Worm (Caenorhabditis elegans) whole organism, late embryonic: Measurements from ENCODE around the gene rho-1.

Experiments
- ceh-24 ChIP-seq: sonication (generic microtip); optimal IDR thresholded peaks from 2 replicates; lab custom pipeline; 2016; ENCODE audit warnings: mild to moderate bottlenecking, missing genetic modification characterization, missing compliant biosample characterization
- ceh-6 ChIP-seq: fragments of 200-800 bp; sonication (Bioruptor generic); optimal IDR thresholded peaks from 2 replicates; lab custom pipeline; 2018; ENCODE audit warnings: mild to moderate bottlenecking, missing genetic modification characterization, missing compliant biosample characterization
- ceh-9 ChIP-seq: sonication (generic microtip); optimal IDR thresholded peaks from 2 replicates; lab custom pipeline; 2016; ENCODE audit warnings: mild to moderate bottlenecking, missing genetic modification characterization, inconsistent platforms, missing compliant biosample characterization
- dve-1 ChIP-seq: sonication (generic microtip); optimal IDR thresholded peaks from 2 replicates; lab custom pipeline; 2017; ENCODE audit warnings: antibody characterized with exemption, mild to moderate bottlenecking, missing genetic modification characterization, missing compliant biosample characterization
- npax-4 ChIP-seq: sonication (generic microtip); optimal IDR thresholded peaks from 2 replicates; lab custom pipeline; 2016; ENCODE audit warnings: missing genetic modification characterization, missing compliant biosample characterization
- pqm-1 ChIP-seq: sonication (generic microtip); optimal IDR thresholded peaks from 2 replicates; lab custom pipeline; 2016; ENCODE audit warnings: missing genetic modification characterization, missing compliant biosample characterization
- ttx-3 ChIP-seq: sonication (generic microtip); optimal IDR thresholded peaks from 2 replicates; lab custom pipeline; 2016; ENCODE audit warnings: missing genetic modification reagents, missing genetic modification characterization, missing compliant biosample characterization

- TF ChIP-seq ttx-3 (tag; lab: Kevin White, UChicago) (no peak), pqm-1 (tag; lab: Kevin White, UChicago) (no peak), ceh-24 (tag; lab: Kevin White, UChicago) (no peak), ceh-6 (GFP tag; lab: Kevin White, UChicago) (no peak), dve-1 (tag; lab: Kevin White, UChicago) (no peak), ceh-9 (tag; lab: Kevin White, UChicago) (no peak), npax-4 (no peak)
Measured at ce11 chrIV:16503049-16503448, 14.2 kb upstream of the rho-1 start.
